Worm (Caenorhabditis elegans): ENCODE results near the gene vha-4.

The vha-4 gene

ce11 chrII:7873843-7874372 is 5.2 kb downstream of the vha-4 start, which contains the start of gene T01H3.3:
TSS of gene T01H3.3 (minus strand) at chrII:7873893.
- TF ChIP-seq elt-4 (tag; optimal IDR thresholded peaks at IDR 0.05): no peak
- no peak for TF ChIP-seq pag-3 (tag; optimal IDR thresholded peaks at IDR 0.05; ENCODE audit: borderline replicate concordance)
- no peak for TF ChIP-seq sox-4 (tag; optimal IDR thresholded peaks at IDR 0.05)
- TF ChIP-seq ceh-30 (tag; optimal IDR thresholded peaks at IDR 0.05): no peak
- TF ChIP-seq T23F11.4 (GFP tag; optimal IDR thresholded peaks at IDR 0.05): no peak
- TF ChIP-seq ceh-9 (tag; optimal IDR thresholded peaks at IDR 0.05): no peak
- TF ChIP-seq ztf-16 (tag; optimal IDR thresholded peaks at IDR 0.05): no peak
- no peak for TF ChIP-seq ceh-34 (tag; optimal IDR thresholded peaks at IDR 0.05)
- TF ChIP-seq fkh-10 (GFP tag; optimal IDR thresholded peaks at IDR 0.05): no peak
- no peak for TF ChIP-seq ceh-22 (tag; optimal IDR thresholded peaks at IDR 0.05)
- TF ChIP-seq F13H6.1 (tag; optimal IDR thresholded peaks at IDR 0.05): no peak
- TF ChIP-seq sox-2 (GFP tag; IDR thresholded peaks at IDR 0.05): no peak
- no peak for TF ChIP-seq ceh-18 (tag; optimal IDR thresholded peaks at IDR 0.05)

ce11 chrII:7870632-7871031 is 8.5 kb downstream of the vha-4 start:
- TF ChIP-seq gmeb-2 (tag; optimal IDR thresholded peaks at IDR 0.05): no peak
- TF ChIP-seq ceh-31 (tag; optimal IDR thresholded peaks at IDR 0.05): no peak
- TF ChIP-seq ceh-19 (GFP tag; optimal IDR thresholded peaks at IDR 0.05): no peak
- no peak for TF ChIP-seq eyg-1 (tag; optimal IDR thresholded peaks at IDR 0.05)
- no peak for TF ChIP-seq lin-11 (tag; optimal IDR thresholded peaks at IDR 0.05)
- no peak for TF ChIP-seq unc-3 (GFP tag; conservative IDR thresholded peaks at IDR 0.05)
- no peak for TF ChIP-seq unc-3 (tag; optimal IDR thresholded peaks at IDR 0.05)
- no peak for TF ChIP-seq fax-1 (tag; optimal IDR thresholded peaks at IDR 0.05)
- TF ChIP-seq sdc-2 (tag; optimal IDR thresholded peaks at IDR 0.05): no peak
- peak; percentile 24 for TF ChIP-seq nfya-1 (tag; optimal IDR thresholded peaks at IDR 0.05)
- peak; percentile 14 for TF ChIP-seq ceh-18 (tag; optimal IDR thresholded peaks at IDR 0.05)
- no peak for TF ChIP-seq ceh-14 (tag; optimal IDR thresholded peaks at IDR 0.05)
- TF ChIP-seq ceh-2 (tag; optimal IDR thresholded peaks at IDR 0.05): no peak
- peak; percentile 8 for TF ChIP-seq tbx-2 (tag; optimal IDR thresholded peaks at IDR 0.05)
- TF ChIP-seq ahr-1 (tag; optimal IDR thresholded peaks at IDR 0.05): no peak
- no peak for TF ChIP-seq dve-1 (tag; optimal IDR thresholded peaks at IDR 0.05)
- no peak for TF ChIP-seq pag-3 (tag; optimal IDR thresholded peaks at IDR 0.05; ENCODE audit: borderline replicate concordance)
- TF ChIP-seq hlh-15 (tag; optimal IDR thresholded peaks at IDR 0.05): no peak
- TF ChIP-seq Y22D7AL.16 (tag; optimal IDR thresholded peaks at IDR 0.05): no peak
- TF ChIP-seq unc-86 (tag; optimal IDR thresholded peaks at IDR 0.05): no peak
- TF ChIP-seq hlh-8 (tag; optimal IDR thresholded peaks at IDR 0.05): no peak
- no peak for TF ChIP-seq pros-1 (tag; optimal IDR thresholded peaks at IDR 0.05)
- TF ChIP-seq syd-9 (tag; optimal IDR thresholded peaks at IDR 0.05): no peak
- TF ChIP-seq pat-9 (tag; optimal IDR thresholded peaks at IDR 0.05): no peak
- no peak for TF ChIP-seq pax-1 (tag; optimal IDR thresholded peaks at IDR 0.05)

- TF ChIP-seq ahr-1 (tag; optimal IDR thresholded peaks at IDR 0.05) (no peak), C08G9.2 (tag; optimal IDR thresholded peaks at IDR 0.05) (no peak), fkh-6 (tag; optimal IDR thresholded peaks at IDR 0.05) (no peak)
Measured at ce11 chrII:7870062-7870461, 9.1 kb downstream of the vha-4 start, which contains the start of gene ztf-17. TSS of gene ztf-17 (minus strand) at chrII:7870162.

ce11 chrII:7866081-7866480 is 13.0 kb downstream of the vha-4 start:
- TF ChIP-seq pax-1 (tag; optimal IDR thresholded peaks at IDR 0.05) (no peak), nhr-11 (tag; optimal IDR thresholded peaks at IDR 0.05) (peak; percentile 32), ceh-14 (tag; optimal IDR thresholded peaks at IDR 0.05) (no peak)

Measured in whole organism, late embryonic.